Worm (Caenorhabditis elegans) whole organism, early embryonic: ENCODE results near the gene T08D10.3.
A peak's percentile ranks its signal among the peaks of the same experiment; 100 is the strongest.

ENCODE experiments used
- B0310.2 ChIP-seq: sonication (generic microtip); optimal IDR thresholded peaks from 2 replicates; lab custom pipeline; 2016; ENCODE audit warnings: mild to moderate bottlenecking, missing genetic modification characterization, missing compliant biosample characterization
- F13C5.2 ChIP-seq: sonication (generic microtip); optimal IDR thresholded peaks from 2 replicates; lab custom pipeline; 2017; ENCODE audit warnings: mild to moderate bottlenecking, missing genetic modification characterization, inconsistent platforms, missing compliant biosample characterization
- aly-1 ChIP-seq: sonication (generic microtip); optimal IDR thresholded peaks from 2 replicates; lab custom pipeline; 2016; ENCODE audit warnings: missing genetic modification characterization, missing compliant biosample characterization
- ama-1 ChIP-seq: fragments of 150-350 bp; optimal IDR thresholded peaks from 2 replicates; lab custom pipeline; 2014
- ceh-13 ChIP-seq: fragments of 200-800 bp; sonication (Bioruptor generic); optimal IDR thresholded peaks from 2 replicates; lab custom pipeline; 2018; ENCODE audit warnings: mild to moderate bottlenecking, missing genetic modification characterization, missing compliant biosample characterization
- ceh-36 ChIP-seq: sonication (generic microtip); optimal IDR thresholded peaks from 2 replicates; lab custom pipeline; 2016; ENCODE audit warnings: missing genetic modification characterization, inconsistent platforms, missing compliant biosample characterization
- ets-7 ChIP-seq: sonication (generic microtip); optimal IDR thresholded peaks from 2 replicates; lab custom pipeline; 2016; ENCODE audit warnings: missing genotype, missing genetic modification characterization, missing compliant biosample characterization
- flt-1 ChIP-seq: fragments of 200-800 bp; sonication (Bioruptor generic); IDR thresholded peaks from 2 replicates; pipeline ENCODE4 v1.3.6; 2022; ENCODE audit warnings: missing genetic modification characterization, missing compliant biosample characterization
- hmbx-1 ChIP-seq: sonication (generic microtip); optimal IDR thresholded peaks from 2 replicates; lab custom pipeline; 2016; ENCODE audit warnings: mild to moderate bottlenecking, missing genetic modification characterization, missing compliant biosample characterization
- hmg-4 ChIP-seq: fragments of 200-800 bp; sonication (Bioruptor generic); optimal IDR thresholded peaks from 2 replicates; lab custom pipeline; 2018; ENCODE audit warnings: mild to moderate bottlenecking, missing genetic modification characterization, missing compliant biosample characterization
- hnd-1 ChIP-seq: sonication (generic microtip); optimal IDR thresholded peaks from 2 replicates; lab custom pipeline; 2016; ENCODE audit warnings: missing genetic modification characterization, missing compliant biosample characterization
- pes-1 ChIP-seq: fragments of 200-800 bp; sonication (Bioruptor generic); IDR thresholded peaks from 2 replicates; pipeline ENCODE4 v1.3.6; 2022; ENCODE audit warnings: missing genetic modification reagents, missing genetic modification characterization, missing compliant biosample characterization
- scrt-1 ChIP-seq: fragments of 200-800 bp; sonication (Bioruptor generic); IDR thresholded peaks from 2 replicates; pipeline ENCODE4 v1.3.6; 2022; ENCODE audit warnings: missing genetic modification characterization, missing compliant biosample characterization
- sea-1 ChIP-seq: fragments of 200-800 bp; sonication (Bioruptor generic); conservative IDR thresholded peaks from 2 replicates; pipeline ENCODE4 v1.3.6; 2022; ENCODE audit warnings: missing genetic modification characterization, missing compliant biosample characterization
- tbx-11 ChIP-seq: fragments of 200-800 bp; sonication (Bioruptor generic); IDR thresholded peaks from 2 replicates; pipeline ENCODE4 v1.3.6; 2022; ENCODE audit warnings: missing genetic modification characterization, missing compliant biosample characterization
- tbx-37 ChIP-seq: fragments of 200-800 bp; sonication (Bioruptor generic); conservative IDR thresholded peaks from 2 replicates; pipeline ENCODE4 v1.3.6; 2022; ENCODE audit warnings: missing genetic modification reagents, missing genetic modification characterization, missing compliant biosample characterization
- tra-4 ChIP-seq: sonication (generic microtip); optimal IDR thresholded peaks from 2 replicates; lab custom pipeline; 2017; ENCODE audit warnings: missing genetic modification characterization, missing compliant biosample characterization

The T08D10.3 gene

DNA sequence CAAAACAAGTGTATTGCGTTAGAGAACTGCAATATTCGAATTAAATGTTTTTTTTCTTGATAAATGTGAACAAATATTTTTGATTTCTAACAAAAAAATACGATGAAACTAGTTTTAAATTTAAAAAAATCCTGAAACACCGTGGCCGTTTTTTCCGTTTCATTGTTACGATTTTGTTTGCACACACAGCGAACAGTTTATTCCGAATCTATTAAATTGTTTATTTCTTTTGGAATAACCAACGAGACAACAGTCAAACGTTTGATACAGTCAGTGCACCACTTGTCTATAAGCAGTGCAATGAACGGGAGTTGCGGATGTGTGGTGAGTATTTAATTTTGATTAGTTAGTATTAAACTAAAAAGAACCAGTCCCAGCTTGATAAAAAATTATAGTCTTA, 38.5 kb upstream of the T08D10.3 start, which contains the start of gene Y62H9A.13:
Gene Y62H9A.13, plus strand, starts transcription at position 301 of the 400 bp plus-strand sequence.
- no peak for TF ChIP-seq ceh-36
- TF ChIP-seq scrt-1, result no peak
- TF ChIP-seq ama-1 (lab: Kevin White, UChicago), result no peak
- TF ChIP-seq flt-1, result no peak
- TF ChIP-seq pes-1 (GFP tag; lab: Robert Waterston, UW), result no peak
- TF ChIP-seq tbx-11 (GFP tag; lab: Robert Waterston, UW), result no peak
- no peak for TF ChIP-seq sea-1 (GFP tag; lab: Robert Waterston, UW)
- no peak for TF ChIP-seq hmbx-1 (tag; lab: Kevin White, UChicago)
- no peak for TF ChIP-seq aly-1 (tag; lab: Kevin White, UChicago)
- TF ChIP-seq F13C5.2 (tag; lab: Kevin White, UChicago), result no peak
- no peak for TF ChIP-seq ets-7
- TF ChIP-seq tra-4 (tag; lab: Kevin White, UChicago), result no peak
- TF ChIP-seq tbx-37 (GFP tag; lab: Robert Waterston, UW), result no peak
- TF ChIP-seq hmg-4 (GFP tag; lab: Kevin White, UChicago), result no peak
- no peak for TF ChIP-seq hnd-1
- no peak for TF ChIP-seq ceh-13 (GFP tag; lab: Kevin White, UChicago)
- no peak for TF ChIP-seq B0310.2 (tag; lab: Kevin White, UChicago)

- no peak for TF ChIP-seq tra-4 (tag; lab: Kevin White, UChicago)
Measured at ce11 chrX:11917994-11918393, 37.2 kb upstream of the T08D10.3 start, which contains the start of gene Y62H9A.16. Y62H9A.16 (plus strand) TSS chrX:11918294.

DNA sequence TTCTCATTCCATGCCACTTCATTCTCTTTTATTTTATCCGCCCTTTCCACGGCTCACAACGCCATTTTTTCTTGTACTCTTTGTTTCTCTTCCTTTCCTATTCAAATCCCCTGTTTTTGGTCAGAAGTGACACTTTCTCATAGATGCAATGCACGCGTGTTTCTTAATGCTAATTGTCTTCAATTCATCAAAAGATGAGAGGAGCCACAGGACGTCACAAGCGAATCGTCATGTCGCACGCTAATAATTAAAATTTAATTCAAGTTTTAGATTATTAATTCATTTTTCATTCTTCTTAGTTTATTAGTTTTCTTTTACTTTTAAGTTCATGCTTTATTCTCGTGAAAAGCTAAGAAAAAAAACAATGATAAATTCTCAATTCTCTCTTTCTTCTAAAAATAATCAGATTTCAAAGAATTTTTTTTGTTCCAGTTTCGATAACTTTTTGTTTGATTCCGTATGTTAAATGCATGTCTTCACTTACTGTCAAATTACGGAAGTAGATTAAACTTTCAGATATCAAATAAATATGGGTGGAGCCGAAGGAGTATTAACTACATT, 34.4 kb upstream of the T08D10.3 start, which contains the start of gene Y62H9A.14:
Gene Y62H9A.14, plus strand, starts transcription at position 511 of the 561 bp plus-strand sequence.
- TF ChIP-seq pes-1 (GFP tag; lab: Robert Waterston, UW) (no peak), hmbx-1 (tag; lab: Kevin White, UChicago) (no peak), tbx-37 (GFP tag; lab: Robert Waterston, UW) (no peak), ama-1 (lab: Kevin White, UChicago) (no peak)

- no peak for TF ChIP-seq ceh-36
- TF ChIP-seq ceh-13 (GFP tag; lab: Kevin White, UChicago), result no peak
- TF ChIP-seq flt-1, result no peak
- no peak for TF ChIP-seq aly-1 (tag; lab: Kevin White, UChicago)
Measured at ce11 chrX:11924158-11924557, 31.1 kb upstream of the T08D10.3 start, which contains the start of gene F55G7.1. F55G7.1 (plus strand) TSS chrX:11924433.

- TF ChIP-seq ets-7 (no peak), F13C5.2 (tag; lab: Kevin White, UChicago) (no peak), pes-1 (GFP tag; lab: Robert Waterston, UW) (no peak), tra-4 (tag; lab: Kevin White, UChicago) (no peak), aly-1 (tag; lab: Kevin White, UChicago) (no peak), tbx-11 (GFP tag; lab: Robert Waterston, UW) (no peak), tbx-37 (GFP tag; lab: Robert Waterston, UW) (no peak), flt-1 (no peak), ama-1 (lab: Kevin White, UChicago) (no peak)
Measured at ce11 chrX:11925243-11925642, 30.0 kb upstream of the T08D10.3 start.

DNA sequence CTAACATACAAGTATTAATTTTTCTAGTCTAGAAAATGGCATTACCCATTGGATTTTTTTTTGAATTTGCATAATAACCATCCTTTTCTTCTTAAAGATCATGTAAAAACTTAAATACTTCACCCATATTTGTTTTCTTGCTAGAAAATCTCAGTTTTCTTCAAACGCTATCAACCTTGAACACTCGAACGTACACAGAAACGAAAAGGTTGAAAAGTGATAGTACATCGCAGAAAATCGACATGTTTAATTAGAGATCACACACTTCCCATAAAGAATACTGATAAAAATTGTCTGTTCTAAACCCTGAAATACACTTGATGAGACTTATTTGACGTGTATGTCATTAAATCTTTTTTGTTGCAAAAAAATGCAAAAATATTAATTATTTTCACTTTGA, 27.6 kb upstream of the T08D10.3 start, which contains the start of gene F55G7.4:
Gene F55G7.4, plus strand, starts transcription at position 301 of the 400 bp plus-strand sequence.
- no peak for TF ChIP-seq flt-1
- TF ChIP-seq scrt-1, result no peak
- TF ChIP-seq hmg-4 (GFP tag; lab: Kevin White, UChicago), result no peak

DNA sequence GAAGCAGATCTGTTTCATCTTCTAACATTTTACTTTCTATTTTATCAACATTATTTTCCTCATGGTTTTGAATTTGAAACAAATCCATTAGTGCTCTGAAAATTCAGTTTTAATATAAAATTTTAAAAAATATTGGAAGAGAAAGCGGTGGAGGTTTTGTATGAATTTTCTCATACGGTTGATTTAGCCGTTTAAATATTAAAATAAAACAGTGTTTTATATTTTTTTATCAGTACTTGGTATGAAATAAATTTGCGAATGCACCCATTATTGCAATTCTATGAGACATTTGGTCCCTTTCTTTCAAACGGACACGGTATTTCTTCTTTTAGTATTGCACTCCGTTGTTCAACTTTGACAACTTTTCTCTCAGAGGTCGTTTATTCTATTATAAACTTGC, 23.7 kb upstream of the T08D10.3 start, which contains the start of gene dot-1.4:
Gene dot-1.4, minus strand, starts transcription at position 101 of the 400 bp plus-strand sequence.
- TF ChIP-seq hnd-1 (no peak), aly-1 (tag; lab: Kevin White, UChicago) (no peak), tbx-37 (GFP tag; lab: Robert Waterston, UW) (no peak)

DNA sequence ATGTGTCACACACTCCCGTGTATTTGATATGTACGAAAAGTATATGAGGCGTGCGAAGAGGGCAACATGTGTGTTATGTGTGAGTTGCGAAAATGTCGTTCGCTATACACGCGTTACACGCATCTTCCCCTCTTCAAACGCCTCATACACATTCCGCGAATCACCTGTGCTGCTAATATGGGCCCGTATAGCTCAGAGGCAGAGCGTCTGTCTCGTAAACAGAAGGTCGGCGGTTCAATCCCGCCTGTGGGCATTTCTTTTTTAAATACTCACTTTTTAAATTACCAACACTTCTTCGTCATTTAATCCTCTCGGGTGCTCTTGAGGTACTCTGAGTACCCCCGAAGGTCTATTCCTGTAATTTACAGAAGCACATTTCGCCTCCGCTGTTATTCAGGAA, 21.7 kb upstream of the T08D10.3 start:
- no peak for TF ChIP-seq tbx-11 (GFP tag; lab: Robert Waterston, UW)
- TF ChIP-seq ets-7, result no peak
- no peak for TF ChIP-seq tbx-37 (GFP tag; lab: Robert Waterston, UW)
- TF ChIP-seq ceh-13 (GFP tag; lab: Kevin White, UChicago), result no peak
- no peak for TF ChIP-seq F13C5.2 (tag; lab: Kevin White, UChicago)
- no peak for TF ChIP-seq B0310.2 (tag; lab: Kevin White, UChicago)
- no peak for TF ChIP-seq hmbx-1 (tag; lab: Kevin White, UChicago)
- no peak for TF ChIP-seq pes-1 (GFP tag; lab: Robert Waterston, UW)

- peak; percentile 86 for TF ChIP-seq scrt-1
- TF ChIP-seq sea-1 (GFP tag; lab: Robert Waterston, UW), result peak; percentile 88
- no peak for TF ChIP-seq ama-1 (lab: Kevin White, UChicago)
- TF ChIP-seq tbx-37 (GFP tag; lab: Robert Waterston, UW), result peak; percentile 78
- peak; percentile 86 for TF ChIP-seq hmg-4 (GFP tag; lab: Kevin White, UChicago)
- TF ChIP-seq aly-1 (tag; lab: Kevin White, UChicago), result peak; percentile 49
- TF ChIP-seq ets-7, result no peak
- no peak for TF ChIP-seq hmbx-1 (tag; lab: Kevin White, UChicago)
- TF ChIP-seq ceh-36, result peak; percentile 65
- TF ChIP-seq tra-4 (tag; lab: Kevin White, UChicago), result peak; percentile 20
- TF ChIP-seq B0310.2 (tag; lab: Kevin White, UChicago), result peak; percentile 60
- TF ChIP-seq pes-1 (GFP tag; lab: Robert Waterston, UW), result peak; percentile 90
- peak; percentile 79 for TF ChIP-seq tbx-11 (GFP tag; lab: Robert Waterston, UW)
- peak; percentile 71 for TF ChIP-seq ceh-13 (GFP tag; lab: Kevin White, UChicago)
- TF ChIP-seq F13C5.2 (tag; lab: Kevin White, UChicago), result peak; percentile 80
- TF ChIP-seq flt-1, result peak; percentile 83
- peak; percentile 66 for TF ChIP-seq hnd-1
Measured at ce11 chrX:11934933-11935332, 20.3 kb upstream of the T08D10.3 start.
